Fruit fly (Drosophila melanogaster) Kc167 (cell line): Measurements from ENCODE around the gene BomBc3.

Experiments
- Myc ChIP-seq: fragments of >200 bp; optimal IDR thresholded peaks from 2 replicates; lab custom pipeline; 2017; ENCODE audit warnings: missing external identifiers
- Sin3A ChIP-seq: fragments of >200 bp; optimal IDR thresholded peaks from 2 replicates; lab custom pipeline; 2018; ENCODE audit warnings: missing external identifiers
- h ChIP-seq: fragments of >200 bp; optimal IDR thresholded peaks from 3 replicates; lab custom pipeline; 2018; ENCODE audit warnings: missing external identifiers
- psq ChIP-seq: fragments of >200 bp; optimal IDR thresholded peaks from 2 replicates; lab custom pipeline; 2017; ENCODE audit warnings: missing external identifiers
- ttk ChIP-seq: sonication (Bioruptor generic); optimal IDR thresholded peaks from 2 replicates; lab custom pipeline; 2017; ENCODE audit warnings: missing external identifiers

DNA sequence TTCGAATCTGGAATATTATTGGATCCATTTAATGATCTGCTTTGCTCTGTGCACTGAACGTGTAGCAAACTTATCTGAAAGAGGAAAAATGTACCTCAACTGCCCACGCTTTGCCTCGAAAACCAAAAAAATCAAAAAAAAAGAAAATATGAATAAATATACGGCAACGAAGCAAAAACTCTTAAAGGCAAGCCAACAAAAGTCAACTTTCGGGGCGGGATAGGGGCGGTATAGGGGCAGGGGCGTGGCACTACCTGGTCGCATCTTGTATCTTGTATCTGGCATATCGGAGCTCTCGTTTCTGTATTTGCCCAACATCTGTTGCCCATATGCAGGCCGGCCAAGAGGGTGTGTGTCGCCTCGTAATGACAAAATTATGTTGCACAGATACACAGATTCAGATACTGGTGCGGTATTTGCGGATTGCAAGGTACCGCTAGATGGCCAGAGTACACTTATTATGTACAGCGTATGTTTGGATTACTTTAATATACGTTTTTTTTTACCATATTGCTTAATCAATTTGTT, 42.4 kb upstream of the BomBc3 start:
- TF ChIP-seq h (lab: Kevin White, UChicago) (no peak), psq (lab: Kevin White, UChicago) (no peak), Myc (lab: Kevin White, UChicago) (no peak), Sin3A (lab: Kevin White, UChicago) (no peak), ttk (lab: Kevin White, UChicago) (no peak)
